Worm (Caenorhabditis elegans) whole organism, L1 larva: ENCODE measurements around the gene str-129.
A peak's percentile ranks its signal among the peaks of the same experiment; 100 is the strongest.

ENCODE experiments used
- C04F5.9 ChIP-seq: sonication (generic microtip); optimal IDR thresholded peaks from 2 replicates; lab custom pipeline; 2016; ENCODE audit warnings: missing genetic modification characterization, missing compliant biosample characterization
- C34B4.2 ChIP-seq: sonication (generic microtip); optimal IDR thresholded peaks from 2 replicates; lab custom pipeline; 2017; ENCODE audit warnings: mild to moderate bottlenecking, missing genetic modification characterization, missing compliant biosample characterization
- aha-1 ChIP-seq: fragments of 150-350 bp; optimal IDR thresholded peaks from 2 replicates; lab custom pipeline; 2014; ENCODE audit warnings: missing biosample characterization, missing genetic modification characterization
- alr-1 ChIP-seq: fragments of 200-800 bp; sonication (Bioruptor generic); optimal IDR thresholded peaks from 2 replicates; lab custom pipeline; 2018; ENCODE audit warnings: borderline replicate concordance, mild to moderate bottlenecking, missing genetic modification characterization, missing compliant biosample characterization
- aly-2 ChIP-seq: fragments of 150-350 bp; optimal IDR thresholded peaks from 2 replicates; lab custom pipeline; 2014; ENCODE audit warnings: missing biosample characterization, missing genetic modification characterization
- ceh-63 ChIP-seq: fragments of 200-800 bp; sonication (Bioruptor generic); optimal IDR thresholded peaks from 2 replicates; lab custom pipeline; 2018; ENCODE audit warnings: mild to moderate bottlenecking, missing genetic modification characterization, missing compliant biosample characterization
- ceh-8 ChIP-seq: fragments of 200-800 bp; sonication (Bioruptor generic); optimal IDR thresholded peaks from 2 replicates; lab custom pipeline; 2018; ENCODE audit warnings: mild to moderate bottlenecking, missing genetic modification characterization, moderate library complexity, missing compliant biosample characterization
- ceh-88 ChIP-seq: fragments of 200-800 bp; sonication (Bioruptor generic); IDR thresholded peaks from 2 replicates; pipeline ENCODE4 v1.3.6; 2022; ENCODE audit warnings: missing genetic modification characterization, missing compliant biosample characterization
- ceh-90 ChIP-seq: sonication (generic microtip); optimal IDR thresholded peaks from 2 replicates; lab custom pipeline; 2016; ENCODE audit warnings: missing genetic modification characterization, missing compliant biosample characterization
- efl-1 ChIP-seq, 4 experiments: fragments of 150-350 bp; optimal IDR thresholded peaks in 3 of 4; peaks in 1 of 4; 1 replicate in 1 of 4; 2 replicates in 3 of 4; lab custom pipeline; 2014; ENCODE audit warnings: missing biosample characterization in 2 of 4, missing genetic modification characterization in 2 of 4, missing genetic modification reagents in 2 of 4
- egl-13 ChIP-seq: sonication (generic microtip); optimal IDR thresholded peaks from 2 replicates; lab custom pipeline; 2016; ENCODE audit warnings: missing genotype, missing genetic modification reagents, missing genetic modification characterization, missing compliant biosample characterization
- ets-5 ChIP-seq: fragments of 200-800 bp; sonication (Bioruptor generic); IDR thresholded peaks from 2 replicates; pipeline ENCODE4 v1.3.6; 2022; ENCODE audit warnings: missing genetic modification characterization, missing compliant biosample characterization
- fkh-10 ChIP-seq: sonication (generic microtip); optimal IDR thresholded peaks from 2 replicates; lab custom pipeline; 2017; ENCODE audit warnings: missing biosample characterization, missing genetic modification reagents, missing genetic modification characterization
- fkh-8 ChIP-seq: sonication (generic microtip); optimal IDR thresholded peaks from 2 replicates; lab custom pipeline; 2016; ENCODE audit warnings: mild to moderate bottlenecking, missing genetic modification characterization, missing compliant biosample characterization
- fos-1 ChIP-seq: fragments of 150-350 bp; optimal IDR thresholded peaks from 2 replicates; lab custom pipeline; 2014; ENCODE audit warnings: missing biosample characterization, missing genetic modification characterization
- grh-1 ChIP-seq: fragments of 200-800 bp; sonication (Bioruptor generic); IDR thresholded peaks from 2 replicates; pipeline ENCODE4 v1.3.6; 2022; ENCODE audit warnings: missing genetic modification reagents, missing genetic modification characterization, missing compliant biosample characterization
- hlh-17 ChIP-seq: fragments of 200-800 bp; sonication (Bioruptor generic); optimal IDR thresholded peaks from 2 replicates; lab custom pipeline; 2018; ENCODE audit warnings: missing genetic modification characterization, mild to moderate bottlenecking, missing compliant biosample characterization, moderate library complexity, borderline replicate concordance
- hlh-4 ChIP-seq: sonication (generic microtip); optimal IDR thresholded peaks from 2 replicates; lab custom pipeline; 2016; ENCODE audit warnings: mild to moderate bottlenecking, missing genetic modification characterization, missing compliant biosample characterization
- hpl-2 ChIP-seq: fragments of 150-350 bp; optimal IDR thresholded peaks from 2 replicates; lab custom pipeline; 2014; ENCODE audit warnings: missing biosample characterization, missing genetic modification reagents, missing genetic modification characterization
- irx-1 ChIP-seq: sonication (generic microtip); optimal IDR thresholded peaks from 2 replicates; lab custom pipeline; 2016; ENCODE audit warnings: missing genetic modification characterization, missing compliant biosample characterization
- isw-1 ChIP-seq: fragments of 200-800 bp; sonication (Bioruptor generic); IDR thresholded peaks from 2 replicates; pipeline ENCODE4 v1.3.6; 2022; ENCODE audit warnings: missing genetic modification characterization, missing compliant biosample characterization
- jun-1 ChIP-seq: fragments of 150-350 bp; optimal IDR thresholded peaks from 2 replicates; lab custom pipeline; 2014; ENCODE audit warnings: missing biosample characterization, missing genetic modification reagents, missing genetic modification characterization
- lin-13 ChIP-seq: fragments of 150-350 bp; optimal IDR thresholded peaks from 2 replicates; lab custom pipeline; 2014; ENCODE audit warnings: missing biosample characterization, missing genetic modification reagents, missing genetic modification characterization
- lin-15B ChIP-seq: fragments of 150-350 bp; sonication (generic microtip); optimal IDR thresholded peaks from 3 replicates; lab custom pipeline; 2014; ENCODE audit warnings: missing biosample characterization, missing genetic modification characterization
- lin-35 ChIP-seq, 2 experiments: fragments of 150-350 bp; optimal IDR thresholded peaks; 2 replicates each; lab custom pipeline; 2014; ENCODE audit warnings: missing biosample characterization in 2 of 2, missing genetic modification characterization in 2 of 2, missing genetic modification reagents in 2 of 2
- lir-3 ChIP-seq: sonication (generic microtip); optimal IDR thresholded peaks from 2 replicates; lab custom pipeline; 2016; ENCODE audit warnings: mild to moderate bottlenecking, missing genetic modification characterization, moderate library complexity, missing compliant biosample characterization; ENCODE audit not compliant: poor library complexity
- lsy-2 ChIP-seq, 2 experiments: fragments of 150-350 bp; optimal IDR thresholded peaks; 2 replicates each; lab custom pipeline; 2014; ENCODE audit warnings: missing biosample characterization in 2 of 2, missing genetic modification characterization in 2 of 2
- mab-9 ChIP-seq: fragments of 200-800 bp; sonication (Bioruptor generic); IDR thresholded peaks from 2 replicates; pipeline ENCODE4 v1.3.6; 2022; ENCODE audit warnings: missing genetic modification reagents, missing genetic modification characterization, missing compliant biosample characterization
- mdl-1 ChIP-seq, 2 experiments: fragments of 150-350 bp; optimal IDR thresholded peaks; 2 replicates each; lab custom pipeline; 2014 to 2017; ENCODE audit warnings: missing biosample characterization in 2 of 2, missing genetic modification characterization in 2 of 2, inconsistent platforms in 1 of 2
- mef-2 ChIP-seq: fragments of 150-350 bp; optimal IDR thresholded peaks from 2 replicates; lab custom pipeline; 2014; ENCODE audit warnings: missing biosample characterization, missing genetic modification characterization
- mep-1 ChIP-seq: fragments of 150-350 bp; optimal IDR thresholded peaks from 2 replicates; lab custom pipeline; 2014; ENCODE audit warnings: missing biosample characterization, missing genetic modification characterization
- nhr-12 ChIP-seq: sonication (generic microtip); optimal IDR thresholded peaks from 2 replicates; lab custom pipeline; 2017; ENCODE audit warnings: missing biosample characterization, missing genetic modification characterization
- nhr-19 ChIP-seq: fragments of 200-800 bp; sonication (Bioruptor generic); conservative IDR thresholded peaks from 2 replicates; pipeline ENCODE4 v1.3.6; 2022; ENCODE audit warnings: missing genetic modification characterization, missing compliant biosample characterization
- nhr-28 ChIP-seq: fragments of 150-350 bp; optimal IDR thresholded peaks from 2 replicates; lab custom pipeline; 2014; ENCODE audit warnings: missing biosample characterization, missing genetic modification characterization
- nhr-71 ChIP-seq: sonication (generic microtip); optimal IDR thresholded peaks from 2 replicates; lab custom pipeline; 2016; ENCODE audit warnings: mild to moderate bottlenecking, missing genetic modification characterization, moderate library complexity, missing compliant biosample characterization
- nhr-76 ChIP-seq: sonication (generic microtip); optimal IDR thresholded peaks from 2 replicates; lab custom pipeline; 2017; ENCODE audit warnings: missing biosample characterization, missing genetic modification characterization
- nhr-77 ChIP-seq: fragments of 150-350 bp; optimal IDR thresholded peaks from 2 replicates; lab custom pipeline; 2014; ENCODE audit warnings: missing biosample characterization, missing genetic modification characterization
- nhr-85 ChIP-seq: sonication (generic microtip); peaks from one replicate; lab custom pipeline; 2016; ENCODE audit warnings: missing genetic modification characterization, inconsistent platforms, missing compliant biosample characterization
- nhr-90 ChIP-seq: sonication (generic microtip); optimal IDR thresholded peaks from 2 replicates; lab custom pipeline; 2016; ENCODE audit warnings: mild to moderate bottlenecking, missing genetic modification characterization, missing compliant biosample characterization; ENCODE audit not compliant: poor library complexity
- pqm-1 ChIP-seq: sonication (generic microtip); optimal IDR thresholded peaks from 3 replicates; lab custom pipeline; 2017; ENCODE audit warnings: missing biosample characterization, missing genetic modification characterization
- rnt-1 ChIP-seq: sonication (generic microtip); optimal IDR thresholded peaks from 2 replicates; lab custom pipeline; 2016; ENCODE audit warnings: mild to moderate bottlenecking, missing genetic modification characterization, moderate library complexity, missing compliant biosample characterization
- skn-1 ChIP-seq: fragments of 150-350 bp; optimal IDR thresholded peaks from 2 replicates; lab custom pipeline; 2014; ENCODE audit warnings: missing biosample characterization, missing genetic modification characterization
- snpc-4 ChIP-seq: fragments of 150-350 bp; optimal IDR thresholded peaks from 2 replicates; lab custom pipeline; 2014; ENCODE audit warnings: missing biosample characterization, missing genetic modification characterization
- snu-23 ChIP-seq: sonication (generic microtip); optimal IDR thresholded peaks from 2 replicates; lab custom pipeline; 2016; ENCODE audit warnings: missing genetic modification characterization, missing compliant biosample characterization
- sox-4 ChIP-seq: sonication (generic microtip); optimal IDR thresholded peaks from 2 replicates; lab custom pipeline; 2016; ENCODE audit warnings: missing genetic modification characterization, missing compliant biosample characterization
- sptf-1 ChIP-seq: fragments of 150-350 bp; optimal IDR thresholded peaks from 2 replicates; lab custom pipeline; 2014; ENCODE audit warnings: missing biosample characterization, missing genetic modification characterization
- sup-37 ChIP-seq: fragments of 200-800 bp; sonication (Bioruptor generic); optimal IDR thresholded peaks from 2 replicates; lab custom pipeline; 2018; ENCODE audit warnings: mild to moderate bottlenecking, missing genetic modification characterization, missing compliant biosample characterization
- tbx-2 ChIP-seq: sonication (generic microtip); optimal IDR thresholded peaks from 2 replicates; lab custom pipeline; 2016; ENCODE audit warnings: missing genetic modification characterization, missing compliant biosample characterization
- unc-86 ChIP-seq: sonication (generic microtip); optimal IDR thresholded peaks from 2 replicates; lab custom pipeline; 2016; ENCODE audit warnings: missing genetic modification characterization, missing compliant biosample characterization
- unc-98 ChIP-seq: fragments of 200-800 bp; sonication (Bioruptor generic); IDR thresholded peaks from 2 replicates; pipeline ENCODE4 v1.3.6; 2022; ENCODE audit warnings: missing genetic modification characterization, missing compliant biosample characterization
- vab-15 ChIP-seq: sonication (generic microtip); optimal IDR thresholded peaks from 2 replicates; lab custom pipeline; 2017; ENCODE audit warnings: missing genotype, mild to moderate bottlenecking, missing genetic modification characterization, missing compliant biosample characterization
- xbp-1 ChIP-seq: sonication (generic microtip); optimal IDR thresholded peaks from 2 replicates; lab custom pipeline; 2016; ENCODE audit warnings: missing genetic modification characterization, missing compliant biosample characterization
- zip-4 ChIP-seq: fragments of 200-800 bp; sonication (Bioruptor generic); optimal IDR thresholded peaks from 2 replicates; lab custom pipeline; 2018; ENCODE audit warnings: mild to moderate bottlenecking, missing genetic modification characterization, moderate library complexity, missing compliant biosample characterization

The str-129 gene

ce11 chrV:8130149-8130661, 37.9 kb upstream of the str-129 start, which contains the start of gene snap-1:
snap-1 (plus strand) TSS chrV:8130611.
- TF ChIP-seq lin-15B (peak; percentile 52), aha-1 (tag; lab: Kevin White, UChicago) (no peak), isw-1 (peak; percentile 58), mef-2 (tag; lab: Kevin White, UChicago) (no peak), hlh-17 (no peak), unc-98 (GFP tag; lab: Robert Waterston, UW) (no peak), mab-9 (GFP tag; lab: Robert Waterston, UW) (no peak), ceh-8 (GFP tag; lab: Kevin White, UChicago) (no peak), nhr-90 (no peak), snu-23 (peak; percentile 56), rnt-1 (tag; lab: Kevin White, UChicago) (peak; percentile 34), ets-5 (GFP tag; lab: Robert Waterston, UW) (no peak), hpl-2 (no peak), ceh-88 (GFP tag; lab: Robert Waterston, UW) (no peak), mep-1 (tag; lab: Kevin White, UChicago) (peak; percentile 90), pqm-1 (tag; lab: Kevin White, UChicago) (no peak), sup-37 (GFP tag; lab: Kevin White, UChicago) (no peak), alr-1 (tag; lab: Kevin White, UChicago) (no peak), fkh-8 (peak; percentile 85), lir-3 (peak; percentile 33), unc-86 (tag; lab: Kevin White, UChicago) (peak; percentile 46), fkh-10 (GFP tag; lab: Kevin White, UChicago) (peak; percentile 7), ceh-63 (GFP tag; lab: Kevin White, UChicago) (no peak), snpc-4 (tag; lab: Kevin White, UChicago) (peak; percentile 27), zip-4 (GFP tag; lab: Kevin White, UChicago) (peak; percentile 75), ceh-90 (tag; lab: Kevin White, UChicago) (no peak), sox-4 (tag; lab: Kevin White, UChicago) (no peak), irx-1 (tag; lab: Kevin White, UChicago) (no peak), nhr-85 (tag; lab: Kevin White, UChicago) (no peak), grh-1 (GFP tag; lab: Robert Waterston, UW) (no peak), tbx-2 (tag; lab: Kevin White, UChicago) (peak; percentile 6), sptf-1 (no peak), C34B4.2 (tag; lab: Kevin White, UChicago) (no peak), nhr-19 (GFP tag; lab: Robert Waterston, UW) (no peak), nhr-71 (tag; lab: Kevin White, UChicago) (peak; percentile 70), efl-1 (optimal IDR thresholded peaks at IDR 0.05; lab: Kevin White, UChicago) (peak; percentile 43 to 56), efl-1 (GFP tag; optimal IDR thresholded peaks at IDR 0.05 in 1 of 2; lab: Kevin White, UChicago) (peak; percentile 29 to 95), jun-1 (tag; lab: Kevin White, UChicago) (peak; percentile 28), aly-2 (no peak), nhr-28 (no peak), xbp-1 (tag; lab: Kevin White, UChicago) (peak; percentile 74), lin-13 (GFP tag; lab: Kevin White, UChicago) (peak; percentile 48), nhr-76 (no peak), nhr-77 (no peak), C04F5.9 (tag; lab: Kevin White, UChicago) (no peak), lsy-2 (tag; optimal IDR thresholded peaks at IDR 0.05; lab: Kevin White, UChicago) (peak; percentile 45 to 49), mdl-1 (tag; optimal IDR thresholded peaks at IDR 0.05; lab: Kevin White, UChicago) (peak in 1 of 2 experiments; percentile 17), egl-13 (tag; lab: Kevin White, UChicago) (no peak), vab-15 (tag; lab: Kevin White, UChicago) (no peak), fos-1 (tag; lab: Kevin White, UChicago) (no peak), nhr-12 (no peak), lin-35 (GFP tag; optimal IDR thresholded peaks at IDR 0.05; lab: Kevin White, UChicago) (peak; percentile 40 to 65), hlh-4 (tag; lab: Kevin White, UChicago) (no peak), skn-1 (tag; lab: Kevin White, UChicago) (peak; percentile 81)
